Worm (Caenorhabditis elegans): Measurements from ENCODE around the gene Y45F10B.59.
A peak's percentile ranks its signal among the peaks of the same experiment; 100 is the strongest.
"Not testable (repeated sequence)": the region's sequence is repeated elsewhere in the genome, so short reads cannot be mapped to it uniquely, and the experiment has no call there.

- not testable (repeated sequence) for TF ChIP-seq hlh-12 (tag; optimal IDR thresholded peaks at IDR 0.05); mel-28 (tag; optimal IDR thresholded peaks at IDR 0.05; ENCODE audit: borderline replicate concordance); F57C9.4 (tag; optimal IDR thresholded peaks at IDR 0.05); hrde-1 (tag; optimal IDR thresholded peaks at IDR 0.05; ENCODE audit: borderline replicate concordance); Y56A3A.18 (GFP tag; IDR thresholded peaks at IDR 0.05); F39B2.1 (GFP tag; IDR thresholded peaks at IDR 0.05); rpc-1 (optimal IDR thresholded peaks at IDR 0.05); rpc-1 (tag; optimal IDR thresholded peaks at IDR 0.05); lsl-1 (GFP tag; optimal IDR thresholded peaks at IDR 0.05); snpc-3.4 (tag; optimal IDR thresholded peaks at IDR 0.05); ztf-25 (GFP tag; IDR thresholded peaks at IDR 0.05)
- TF ChIP-seq snpc-4 (GFP tag; optimal IDR thresholded peaks at IDR 0.05) (peak; percentile 39), snpc-4 (tag; optimal IDR thresholded peaks at IDR 0.05) (peak in 3 of 4 experiments; percentile 35 to 90 (median 78))
Observed at ce11 chrIV:13588544-13589043, 13.8 kb upstream of the Y45F10B.59 start, which contains the start of gene sru-9.
